Worm (Caenorhabditis elegans): ENCODE results near the gene Y39B6A.30.

The Y39B6A.30 gene

ce11 chrV:18990238-18990901 lies 24.0 kb upstream of the Y39B6A.30 start, which contains the start of the genes reps-1 and Y39B6A.37 (continued):
- TF ChIP-seq fos-1 (tag; optimal IDR thresholded peaks at IDR 0.05) (peak; percentile 27), R02D3.7 (tag; optimal IDR thresholded peaks at IDR 0.05) (peak; percentile 35), nhr-21 (tag; optimal IDR thresholded peaks at IDR 0.05) (peak; percentile 25), nhr-10 (tag; optimal IDR thresholded peaks at IDR 0.05) (peak; percentile 6), ztf-11 (tag; optimal IDR thresholded peaks at IDR 0.05) (no peak), unc-62 (GFP tag; optimal IDR thresholded peaks at IDR 0.05) (no peak), unc-39 (tag; optimal IDR thresholded peaks at IDR 0.05) (no peak)

DNA sequence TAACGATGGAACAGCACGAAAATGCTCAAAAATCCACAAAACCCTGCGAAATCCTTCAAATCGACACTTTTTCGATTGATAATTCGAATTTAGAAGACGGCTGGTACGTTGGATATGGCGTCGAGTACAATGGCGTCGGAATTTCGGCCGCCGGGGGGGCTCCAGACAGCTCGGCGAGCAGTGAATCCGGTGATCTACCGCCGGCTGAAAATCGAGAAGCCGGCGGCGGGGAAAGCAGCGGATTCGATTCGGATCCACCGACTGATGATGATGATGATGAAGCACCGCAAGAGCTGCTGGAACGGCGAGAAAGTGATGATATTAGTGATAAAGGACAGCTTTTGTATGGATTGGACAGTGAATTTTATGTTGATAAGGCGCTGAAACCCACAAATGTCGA lies 23.4 kb upstream of the Y39B6A.30 start:
- no peak for TF ChIP-seq lin-11 (tag; optimal IDR thresholded peaks at IDR 0.05)
- no peak for TF ChIP-seq crh-2 (tag; optimal IDR thresholded peaks at IDR 0.05)
- TF ChIP-seq sma-3 (GFP tag; optimal IDR thresholded peaks at IDR 0.05) = no peak
- no peak for TF ChIP-seq F13H6.1 (tag; optimal IDR thresholded peaks at IDR 0.05)
- TF ChIP-seq sem-4 (tag; optimal IDR thresholded peaks at IDR 0.05) = no peak
- no peak for TF ChIP-seq peb-1 (tag; optimal IDR thresholded peaks at IDR 0.05)
- no peak for TF ChIP-seq mab-5 (tag; optimal IDR thresholded peaks at IDR 0.05)
- TF ChIP-seq nhr-77 (tag; optimal IDR thresholded peaks at IDR 0.05) = no peak
- TF ChIP-seq zag-1 (tag; optimal IDR thresholded peaks at IDR 0.05) = no peak
- TF ChIP-seq blmp-1 (tag; optimal IDR thresholded peaks at IDR 0.05; ENCODE audit: insufficient read depth) = no peak
- TF ChIP-seq elt-1 (tag; optimal IDR thresholded peaks at IDR 0.05) = no peak
- no peak for TF ChIP-seq mdl-1 (tag; optimal IDR thresholded peaks at IDR 0.05)
- TF ChIP-seq unc-62 (GFP tag; optimal IDR thresholded peaks at IDR 0.05) = no peak
- TF ChIP-seq fos-1 (tag; optimal IDR thresholded peaks at IDR 0.05) = no peak
- no peak for TF ChIP-seq nhr-12 (tag; optimal IDR thresholded peaks at IDR 0.05)
- no peak for TF ChIP-seq ama-1 (optimal IDR thresholded peaks at IDR 0.05)
- TF ChIP-seq lin-39 (tag; optimal IDR thresholded peaks at IDR 0.05) = no peak
- TF ChIP-seq unc-55 (GFP tag; optimal IDR thresholded peaks at IDR 0.05) = no peak

- TF ChIP-seq nhr-25 (tag; optimal IDR thresholded peaks at IDR 0.05) (no peak), R02D3.7 (tag; optimal IDR thresholded peaks at IDR 0.05) (no peak), elt-3 (tag; optimal IDR thresholded peaks at IDR 0.05) (no peak), nhr-21 (tag; optimal IDR thresholded peaks at IDR 0.05) (no peak), nhr-6 (tag; optimal IDR thresholded peaks at IDR 0.05) (no peak), mab-5 (tag; optimal IDR thresholded peaks at IDR 0.05) (no peak), nhr-237 (tag; optimal IDR thresholded peaks at IDR 0.05) (no peak), ztf-11 (tag; optimal IDR thresholded peaks at IDR 0.05) (no peak), nhr-10 (tag; optimal IDR thresholded peaks at IDR 0.05) (no peak), lin-13 (GFP tag; optimal IDR thresholded peaks at IDR 0.05) (no peak)
Observed at ce11 chrV:18993017-18993416, 21.4 kb upstream of the Y39B6A.30 start.

DNA sequence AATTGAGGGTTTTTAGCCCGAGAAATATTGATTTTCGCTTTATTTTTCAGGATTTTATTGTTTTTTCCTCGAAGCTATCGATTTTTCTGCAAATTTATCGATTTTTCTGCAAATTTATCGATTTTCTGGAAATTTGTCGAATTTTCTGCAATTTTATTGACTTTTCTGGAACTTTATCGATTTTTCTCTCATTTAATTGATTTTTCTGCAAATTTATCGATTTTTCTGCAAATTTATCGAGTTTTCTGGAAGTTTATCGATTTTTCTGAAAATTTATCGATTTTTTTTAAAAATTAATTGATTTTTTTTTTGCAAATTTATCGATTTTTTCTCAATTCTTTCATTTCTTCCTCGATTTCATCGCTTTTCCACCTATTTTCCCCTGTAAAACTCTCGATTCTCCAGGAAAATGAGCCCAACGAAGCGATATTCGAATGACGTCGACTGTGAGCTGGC lies 20.8 kb upstream of the Y39B6A.30 start, which contains the start of gene gtf-2F2:
Gene gtf-2F2 (plus strand): TSS at position 406 of the 456 bp plus-strand sequence.
- TF ChIP-seq ceh-82 (tag; optimal IDR thresholded peaks at IDR 0.05) (no peak), F13H6.1 (tag; optimal IDR thresholded peaks at IDR 0.05) (no peak), Y55F3AM.14 (GFP tag; optimal IDR thresholded peaks at IDR 0.05) (no peak), lin-13 (GFP tag; optimal IDR thresholded peaks at IDR 0.05) (no peak), sma-3 (GFP tag; optimal IDR thresholded peaks at IDR 0.05) (no peak), nhr-23 (tag; optimal IDR thresholded peaks at IDR 0.05) (no peak), ama-1 (optimal IDR thresholded peaks at IDR 0.05) (no peak), nhr-21 (tag; optimal IDR thresholded peaks at IDR 0.05) (no peak), blmp-1 (tag; optimal IDR thresholded peaks at IDR 0.05; ENCODE audit: insufficient read depth) (no peak), aly-2 (tag; optimal IDR thresholded peaks at IDR 0.05) (no peak), fos-1 (tag; optimal IDR thresholded peaks at IDR 0.05) (no peak), lin-39 (tag; optimal IDR thresholded peaks at IDR 0.05) (no peak), crh-2 (tag; optimal IDR thresholded peaks at IDR 0.05) (no peak), mdl-1 (tag; optimal IDR thresholded peaks at IDR 0.05) (no peak), ztf-11 (tag; optimal IDR thresholded peaks at IDR 0.05) (no peak), dmd-4 (tag; optimal IDR thresholded peaks at IDR 0.05) (no peak), unc-62 (GFP tag; optimal IDR thresholded peaks at IDR 0.05) (no peak), nhr-6 (tag; optimal IDR thresholded peaks at IDR 0.05) (no peak), mab-5 (tag; optimal IDR thresholded peaks at IDR 0.05) (no peak)

- TF ChIP-seq ZK546.5 (tag; optimal IDR thresholded peaks at IDR 0.05) = no peak
Observed at ce11 chrV:18998045-18998444, 16.3 kb upstream of the Y39B6A.30 start, which contains the start of gene tgt-2. tgt-2 (plus strand) TSS chrV:18998345.
